Worm (Caenorhabditis elegans) whole organism, young adult: ENCODE measurements around the gene cyp-37A1.

ENCODE experiments used
- athp-1 ChIP-seq: sonication (generic microtip); optimal IDR thresholded peaks from 2 replicates; lab custom pipeline; 2017; ENCODE audit warnings: mild to moderate bottlenecking, missing genetic modification characterization, missing compliant biosample characterization
- ets-4 ChIP-seq: fragments of 200-800 bp; sonication (Bioruptor generic); optimal IDR thresholded peaks from 2 replicates; lab custom pipeline; 2018; ENCODE audit warnings: mild to moderate bottlenecking, missing genetic modification characterization, missing compliant biosample characterization
- madf-6 ChIP-seq: fragments of 200-800 bp; sonication (Bioruptor generic); IDR thresholded peaks from 2 replicates; pipeline ENCODE4 v1.3.6; 2022; ENCODE audit warnings: missing genetic modification reagents, missing genetic modification characterization, missing compliant biosample characterization
- pbrm-1 ChIP-seq: fragments of 200-800 bp; sonication (Bioruptor generic); IDR thresholded peaks from 2 replicates; pipeline ENCODE4 v1.3.6; 2022; ENCODE audit warnings: missing genetic modification reagents, missing genetic modification characterization, missing compliant biosample characterization
- ztf-3 ChIP-seq: fragments of 200-800 bp; sonication (Bioruptor generic); optimal IDR thresholded peaks from 2 replicates; lab custom pipeline; 2018; ENCODE audit warnings: mild to moderate bottlenecking, missing genetic modification characterization, missing compliant biosample characterization

DNA sequence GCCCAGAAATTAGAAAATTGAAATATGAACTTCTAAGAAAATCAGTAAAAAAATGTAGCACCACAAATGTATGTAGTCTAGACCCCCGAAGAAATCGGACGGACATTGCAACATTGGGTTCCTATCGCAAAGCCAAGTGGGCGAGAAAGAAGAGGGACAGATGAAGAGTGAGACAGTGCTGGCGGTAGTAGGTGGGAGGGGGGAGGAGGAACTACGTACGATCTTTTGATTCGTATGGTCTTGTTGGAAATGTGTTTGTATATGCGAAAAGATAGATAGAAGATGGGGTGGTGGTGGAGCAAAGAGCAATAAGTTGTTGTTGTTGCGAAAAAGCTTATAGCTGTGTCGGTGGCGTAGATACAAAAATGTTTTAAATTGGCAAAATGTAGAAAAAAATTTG is 21.6 kb upstream of the cyp-37A1 start:
- TF ChIP-seq madf-6 (no peak), ets-4 (GFP tag; lab: Kevin White, UChicago) (no peak), pbrm-1 (no peak), athp-1 (tag; lab: Kevin White, UChicago) (no peak), ztf-3 (GFP tag; lab: Kevin White, UChicago) (no peak)
